Worm (Caenorhabditis elegans): ENCODE measurements around the gene jmjd-4.

- TF ChIP-seq ztf-11 (tag; optimal IDR thresholded peaks at IDR 0.05) (no peak), ceh-82 (tag; optimal IDR thresholded peaks at IDR 0.05) (no peak), mab-5 (tag; optimal IDR thresholded peaks at IDR 0.05) (no peak), unc-62 (GFP tag; optimal IDR thresholded peaks at IDR 0.05) (no peak), nhr-21 (tag; optimal IDR thresholded peaks at IDR 0.05) (no peak), zag-1 (tag; optimal IDR thresholded peaks at IDR 0.05) (no peak)
Measured at ce11 chrIII:10361456-10361855, 27.6 kb upstream of the jmjd-4 start.
